Worm (Caenorhabditis elegans): Measurements from ENCODE around the gene nit-1.

nit-1 gene

ce11 chrIII:3931423-3931822, 9.4 kb downstream of the nit-1 start, which contains the start of gene F37A8.2:
Gene F37A8.2, minus strand, starts transcription at chrIII:3931523.
- TF ChIP-seq efl-1 (optimal IDR thresholded peaks at IDR 0.05) = no peak
- peak in 1 of 2 experiments; percentile 84 for TF ChIP-seq efl-1 (GFP tag; optimal IDR thresholded peaks at IDR 0.05 in 1 of 2)
- TF ChIP-seq dpl-1 (GFP tag; optimal IDR thresholded peaks at IDR 0.05) = no peak

DNA sequence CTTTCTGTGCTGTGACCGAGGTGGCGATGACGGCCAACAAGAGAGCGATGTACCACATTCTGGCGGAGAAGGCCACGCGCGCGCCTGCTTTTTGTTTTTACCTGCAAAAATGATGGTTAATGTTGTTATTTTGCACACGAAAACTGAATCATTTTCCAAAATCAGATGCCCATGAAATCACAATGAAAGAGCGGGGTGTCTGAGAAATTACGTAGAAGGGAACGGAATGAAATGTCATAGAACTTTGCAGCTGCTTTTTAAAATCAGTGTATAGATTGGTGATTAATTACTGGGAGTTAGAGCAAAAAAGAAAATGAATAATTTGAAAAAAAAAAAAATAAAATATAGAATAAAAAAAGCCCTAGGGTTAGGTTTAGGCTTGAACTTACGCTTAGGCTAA, 13.8 kb downstream of the nit-1 start, which contains the start of gene npl-10:
npl-10 (minus strand) TSS at position 101 of the 400 bp plus-strand sequence.
- TF ChIP-seq mef-2 (tag; optimal IDR thresholded peaks at IDR 0.05) = no peak
- no peak for TF ChIP-seq nhr-28 (tag; optimal IDR thresholded peaks at IDR 0.05)
- no peak for TF ChIP-seq alr-1 (tag; optimal IDR thresholded peaks at IDR 0.05; ENCODE audit: borderline replicate concordance)
- no peak for TF ChIP-seq snpc-4 (tag; optimal IDR thresholded peaks at IDR 0.05)
- no peak for TF ChIP-seq elt-2 (tag; optimal IDR thresholded peaks at IDR 0.05)
- no peak for TF ChIP-seq ceh-82 (tag; optimal IDR thresholded peaks at IDR 0.05)
- no peak for TF ChIP-seq zip-4 (GFP tag; optimal IDR thresholded peaks at IDR 0.05)
- no peak for TF ChIP-seq hlh-17 (GFP tag; optimal IDR thresholded peaks at IDR 0.05; ENCODE audit: borderline replicate concordance)
- TF ChIP-seq nhr-84 (tag; optimal IDR thresholded peaks at IDR 0.05) = no peak

- TF ChIP-seq F16B12.6 (tag; optimal IDR thresholded peaks at IDR 0.05) = no peak
- TF ChIP-seq lin-35 (GFP tag; optimal IDR thresholded peaks at IDR 0.05) = peak in 1 of 2 experiments; percentile 64
- TF ChIP-seq nhr-84 (tag; optimal IDR thresholded peaks at IDR 0.05) = no peak
- no peak for TF ChIP-seq sox-4 (tag; optimal IDR thresholded peaks at IDR 0.05)
- TF ChIP-seq lin-14 (GFP tag; optimal IDR thresholded peaks at IDR 0.05) = peak; percentile 44
- TF ChIP-seq elt-2 (tag; optimal IDR thresholded peaks at IDR 0.05) = no peak
- TF ChIP-seq jun-1 (tag; optimal IDR thresholded peaks at IDR 0.05) = no peak
- no peak for TF ChIP-seq C04F5.9 (tag; optimal IDR thresholded peaks at IDR 0.05)
- no peak for TF ChIP-seq skn-1 (tag; optimal IDR thresholded peaks at IDR 0.05)
- peak; percentile 7 for TF ChIP-seq nhr-20 (tag; optimal IDR thresholded peaks at IDR 0.05)
- TF ChIP-seq pag-3 (tag; optimal IDR thresholded peaks at IDR 0.05; ENCODE audit: borderline replicate concordance, insufficient read depth) = no peak
- no peak for TF ChIP-seq unc-98 (GFP tag; IDR thresholded peaks at IDR 0.05)
- no peak for TF ChIP-seq ceh-63 (GFP tag; optimal IDR thresholded peaks at IDR 0.05)
- no peak for TF ChIP-seq dpl-1 (GFP tag; optimal IDR thresholded peaks at IDR 0.05)
- TF ChIP-seq tlp-1 (tag; optimal IDR thresholded peaks at IDR 0.05) = no peak
- no peak for TF ChIP-seq nhr-19 (GFP tag; conservative IDR thresholded peaks at IDR 0.05)
- peak in 1 of 2 experiments; percentile 30 for TF ChIP-seq mdl-1 (tag; optimal IDR thresholded peaks at IDR 0.05)
- TF ChIP-seq hlh-4 (tag; optimal IDR thresholded peaks at IDR 0.05) = no peak
- no peak for TF ChIP-seq unc-86 (tag; optimal IDR thresholded peaks at IDR 0.05)
- no peak for TF ChIP-seq nhr-11 (tag; optimal IDR thresholded peaks at IDR 0.05)
- no peak for TF ChIP-seq zag-1 (tag; optimal IDR thresholded peaks at IDR 0.05)
- no peak for TF ChIP-seq lin-13 (GFP tag; optimal IDR thresholded peaks at IDR 0.05)
- TF ChIP-seq zip-4 (GFP tag; optimal IDR thresholded peaks at IDR 0.05) = no peak
- TF ChIP-seq fkh-8 (tag; optimal IDR thresholded peaks at IDR 0.05) = no peak
- no peak for TF ChIP-seq fkh-10 (GFP tag; optimal IDR thresholded peaks at IDR 0.05)
- TF ChIP-seq ces-1 (GFP tag; optimal IDR thresholded peaks at IDR 0.05) = no peak
- TF ChIP-seq hpl-2 (GFP tag; optimal IDR thresholded peaks at IDR 0.05) = no peak
- TF ChIP-seq lsy-2 (tag; optimal IDR thresholded peaks at IDR 0.05) = peak in 1 of 2 experiments; percentile 0
- no peak for TF ChIP-seq nhr-90 (tag; optimal IDR thresholded peaks at IDR 0.05; ENCODE audit: poor library complexity)
- no peak for TF ChIP-seq mef-2 (tag; optimal IDR thresholded peaks at IDR 0.05)
- no peak for TF ChIP-seq sptf-1 (tag; optimal IDR thresholded peaks at IDR 0.05)
- no peak for TF ChIP-seq xbp-1 (tag; optimal IDR thresholded peaks at IDR 0.05)
- TF ChIP-seq nhr-12 (tag; optimal IDR thresholded peaks at IDR 0.05) = no peak
- TF ChIP-seq swsn-7 (tag; optimal IDR thresholded peaks at IDR 0.05) = no peak
- no peak for TF ChIP-seq alr-1 (tag; optimal IDR thresholded peaks at IDR 0.05; ENCODE audit: borderline replicate concordance)
- TF ChIP-seq snpc-4 (tag; optimal IDR thresholded peaks at IDR 0.05) = no peak
- TF ChIP-seq ceh-90 (tag; optimal IDR thresholded peaks at IDR 0.05) = no peak
- TF ChIP-seq sup-37 (GFP tag; optimal IDR thresholded peaks at IDR 0.05) = no peak
- no peak for TF ChIP-seq egl-27 (tag; optimal IDR thresholded peaks at IDR 0.05)
- no peak for TF ChIP-seq unc-62 (GFP tag; optimal IDR thresholded peaks at IDR 0.05)
- no peak for TF ChIP-seq grh-1 (GFP tag; IDR thresholded peaks at IDR 0.05)
- no peak for TF ChIP-seq vab-15 (tag; optimal IDR thresholded peaks at IDR 0.05)
- no peak for TF ChIP-seq efl-1 (optimal IDR thresholded peaks at IDR 0.05)
- no peak for TF ChIP-seq efl-1 (GFP tag; optimal IDR thresholded peaks at IDR 0.05 in 1 of 2)
Observed at ce11 chrIII:3952058-3952457, 30.1 kb downstream of the nit-1 start.
